Fruit fly (Drosophila melanogaster) whole organism, prepupa: ENCODE measurements around the gene wg.

Experiments used
- Blimp-1 ChIP-seq: fragments of 200-800 bp; sonication (Bioruptor generic); optimal IDR thresholded peaks from 3 replicates; lab custom pipeline; 2017; ENCODE audit warnings: missing biosample characterization, missing genetic modification characterization, mild to moderate bottlenecking, moderate library complexity, missing genetic modification reagents
- CG10631 ChIP-seq: fragments of 200-800 bp; sonication (Bioruptor generic); optimal IDR thresholded peaks from 2 replicates; lab custom pipeline; 2016; ENCODE audit warnings: missing biosample characterization, missing genetic modification characterization
- CG10669 ChIP-seq: fragments of 200-800 bp; sonication (Bioruptor generic); optimal IDR thresholded peaks from 3 replicates; lab custom pipeline; 2018; ENCODE audit warnings: missing biosample characterization, mild to moderate bottlenecking, missing genetic modification characterization, moderate library complexity
- CG11294 ChIP-seq: fragments of 200-800 bp; sonication (Bioruptor generic); IDR thresholded peaks from 2 replicates; pipeline ENCODE4 v1.3.6; 2022; ENCODE audit warnings: missing biosample characterization, missing genetic modification characterization
- CG11762 ChIP-seq: fragments of 200-800 bp; sonication (Bioruptor generic); optimal IDR thresholded peaks from 3 replicates; lab custom pipeline; 2016; ENCODE audit warnings: missing biosample characterization, missing genetic modification characterization; ENCODE audit not compliant: insufficient read depth
- CG15336 ChIP-seq: fragments of 200-800 bp; sonication (Bioruptor generic); IDR thresholded peaks from 2 replicates; pipeline ENCODE4 v1.3.6; 2022; ENCODE audit warnings: missing biosample characterization, missing genetic modification characterization
- CG1621 ChIP-seq: fragments of 200-800 bp; sonication (Bioruptor generic); optimal IDR thresholded peaks from 3 replicates; lab custom pipeline; 2018; ENCODE audit warnings: missing biosample characterization, mild to moderate bottlenecking, missing genetic modification characterization
- CG16779 ChIP-seq: fragments of 200-800 bp; sonication (Bioruptor generic); optimal IDR thresholded peaks from 3 replicates; lab custom pipeline; 2017; ENCODE audit warnings: missing biosample characterization, mild to moderate bottlenecking, missing genetic modification characterization
- CG31627 ChIP-seq: fragments of 200-800 bp; sonication (Bioruptor generic); optimal IDR thresholded peaks from 3 replicates; lab custom pipeline; 2016; ENCODE audit warnings: missing biosample characterization, missing genetic modification characterization
- CG32006 ChIP-seq: fragments of 200-800 bp; sonication (Bioruptor generic); optimal IDR thresholded peaks from 3 replicates; lab custom pipeline; 2017; ENCODE audit warnings: missing biosample characterization, mild to moderate bottlenecking, missing genetic modification characterization
- CG34406 ChIP-seq: fragments of 200-800 bp; sonication (Bioruptor generic); optimal IDR thresholded peaks from 3 replicates; lab custom pipeline; 2016; ENCODE audit warnings: missing biosample characterization, missing genetic modification characterization
- CG3919 ChIP-seq: fragments of 200-800 bp; sonication (Bioruptor generic); optimal IDR thresholded peaks from 3 replicates; lab custom pipeline; 2016; ENCODE audit warnings: missing biosample characterization, missing genetic modification characterization
- CG4318 ChIP-seq: fragments of 200-800 bp; sonication (Bioruptor generic); optimal IDR thresholded peaks from 3 replicates; lab custom pipeline; 2017; ENCODE audit warnings: missing biosample characterization, mild to moderate bottlenecking, missing genetic modification characterization
- CG6276 ChIP-seq: fragments of 200-800 bp; sonication (Bioruptor generic); optimal IDR thresholded peaks from 2 replicates; lab custom pipeline; 2017; ENCODE audit warnings: missing biosample characterization, mild to moderate bottlenecking, missing genetic modification characterization
- CG6792 ChIP-seq: fragments of 200-800 bp; sonication (Bioruptor generic); optimal IDR thresholded peaks from 3 replicates; lab custom pipeline; 2016; ENCODE audit warnings: missing biosample characterization, missing genetic modification characterization
- CG6854 ChIP-seq: fragments of 200-800 bp; sonication (Bioruptor generic); optimal IDR thresholded peaks from 2 replicates; lab custom pipeline; 2017; ENCODE audit warnings: missing biosample characterization, mild to moderate bottlenecking, missing genetic modification characterization
- CG7368 ChIP-seq: fragments of 200-800 bp; sonication (Bioruptor generic); optimal IDR thresholded peaks from 3 replicates; lab custom pipeline; 2016; ENCODE audit warnings: missing biosample characterization, missing genetic modification characterization
- CG8119 ChIP-seq: fragments of 200-800 bp; sonication (Bioruptor generic); IDR thresholded peaks from 3 replicates; pipeline ENCODE4 v1.3.6; 2022; ENCODE audit warnings: missing biosample characterization, missing genetic modification characterization
- CG8319 ChIP-seq: fragments of 200-800 bp; sonication (Bioruptor generic); optimal IDR thresholded peaks from 3 replicates; lab custom pipeline; 2016; ENCODE audit warnings: missing biosample characterization, missing genetic modification characterization
- CG8632 ChIP-seq: fragments of 200-800 bp; sonication (Bioruptor generic); optimal IDR thresholded peaks from 3 replicates; lab custom pipeline; 2016; ENCODE audit warnings: missing biosample characterization, missing genetic modification characterization
- CG9139 ChIP-seq: fragments of 200-800 bp; sonication (Bioruptor generic); optimal IDR thresholded peaks from 3 replicates; lab custom pipeline; 2017; ENCODE audit warnings: missing biosample characterization, mild to moderate bottlenecking, missing genetic modification characterization
- Eip75B ChIP-seq: fragments of 200-800 bp; sonication (Bioruptor generic); optimal IDR thresholded peaks from 3 replicates; lab custom pipeline; 2016; ENCODE audit warnings: missing biosample characterization, missing genetic modification characterization
- Eip78C ChIP-seq: fragments of 200-800 bp; sonication (Bioruptor generic); peaks from one replicate; lab custom pipeline; 2016; ENCODE audit warnings: missing biosample characterization, missing genetic modification characterization
- Eip93F ChIP-seq: fragments of 200-800 bp; sonication (Bioruptor generic); optimal IDR thresholded peaks from 2 replicates; lab custom pipeline; 2016; ENCODE audit warnings: missing biosample characterization, mild to moderate bottlenecking, missing genetic modification characterization
- Ets21C ChIP-seq: fragments of 200-800 bp; sonication (Bioruptor generic); optimal IDR thresholded peaks from 3 replicates; lab custom pipeline; 2016; ENCODE audit warnings: missing biosample characterization, missing genetic modification characterization
- Gug ChIP-seq: fragments of 200-800 bp; sonication (Bioruptor generic); IDR thresholded peaks from 2 replicates; pipeline ENCODE4 v1.3.6; 2022; ENCODE audit warnings: missing biosample characterization, missing genetic modification characterization
- Hr38 ChIP-seq: sonication (Bioruptor generic); optimal IDR thresholded peaks from 2 replicates; lab custom pipeline; 2016; ENCODE audit warnings: missing biosample characterization, missing genetic modification characterization
- Hr39 ChIP-seq: fragments of 200-800 bp; sonication (Bioruptor generic); optimal IDR thresholded peaks from 2 replicates; lab custom pipeline; 2016; ENCODE audit warnings: missing biosample characterization, missing genetic modification characterization
- Hr4 ChIP-seq: fragments of 200-800 bp; sonication (Bioruptor generic); optimal IDR thresholded peaks from 3 replicates; lab custom pipeline; 2016; ENCODE audit warnings: missing biosample characterization, missing genetic modification characterization
- Lpt ChIP-seq: fragments of 200-800 bp; sonication (Bioruptor generic); optimal IDR thresholded peaks from 3 replicates; lab custom pipeline; 2016; ENCODE audit warnings: missing biosample characterization, missing genetic modification characterization
- Met ChIP-seq: fragments of 200-800 bp; sonication (Bioruptor generic); optimal IDR thresholded peaks from 3 replicates; lab custom pipeline; 2016; ENCODE audit warnings: missing biosample characterization, missing genetic modification characterization
- OdsH ChIP-seq: fragments of 200-800 bp; sonication (Bioruptor generic); optimal IDR thresholded peaks from 3 replicates; lab custom pipeline; 2016; ENCODE audit warnings: missing biosample characterization, missing genetic modification characterization
- Smox ChIP-seq: fragments of 200-800 bp; sonication (Bioruptor generic); optimal IDR thresholded peaks from 3 replicates; lab custom pipeline; 2016; ENCODE audit warnings: missing biosample characterization, missing genetic modification characterization
- Sox14 ChIP-seq: fragments of 200-800 bp; sonication (Bioruptor generic); optimal IDR thresholded peaks from 3 replicates; lab custom pipeline; 2016; ENCODE audit warnings: missing biosample characterization, missing genetic modification characterization
- Sox15 ChIP-seq: fragments of 200-800 bp; sonication (Bioruptor generic); optimal IDR thresholded peaks from 3 replicates; lab custom pipeline; 2016; ENCODE audit warnings: missing biosample characterization, missing genetic modification characterization
- achi ChIP-seq: fragments of 200-800 bp; sonication (Bioruptor generic); optimal IDR thresholded peaks from 3 replicates; lab custom pipeline; 2016; ENCODE audit warnings: missing biosample characterization, missing genetic modification characterization
- cyc ChIP-seq: fragments of 200-800 bp; sonication (Bioruptor generic); optimal IDR thresholded peaks from 3 replicates; lab custom pipeline; 2016; ENCODE audit warnings: missing biosample characterization, missing genetic modification characterization
- dac ChIP-seq: fragments of 200-800 bp; sonication (Bioruptor generic); optimal IDR thresholded peaks from 2 replicates; lab custom pipeline; 2017; ENCODE audit warnings: missing biosample characterization, mild to moderate bottlenecking, missing genetic modification characterization
- dsx ChIP-seq: fragments of 200-800 bp; optimal IDR thresholded peaks from 3 replicates; lab custom pipeline; 2019; ENCODE audit warnings: missing biosample characterization, mild to moderate bottlenecking, missing genetic modification characterization, moderate library complexity; ENCODE audit not compliant: poor library complexity, severe bottlenecking
- esn ChIP-seq: fragments of 200-800 bp; sonication (Bioruptor generic); optimal IDR thresholded peaks from 2 replicates; lab custom pipeline; 2016; ENCODE audit warnings: missing biosample characterization, mild to moderate bottlenecking, missing genetic modification characterization, moderate library complexity
- fd59A ChIP-seq: fragments of 200-800 bp; sonication (Bioruptor generic); optimal IDR thresholded peaks from 2 replicates; lab custom pipeline; 2017; ENCODE audit warnings: missing biosample characterization, mild to moderate bottlenecking, missing genetic modification characterization, missing genetic modification reagents
- fd85E ChIP-seq: fragments of 200-800 bp; sonication (Bioruptor generic); optimal IDR thresholded peaks from 3 replicates; lab custom pipeline; 2016; ENCODE audit warnings: missing biosample characterization, missing genetic modification characterization
- fkh ChIP-seq: fragments of 200-800 bp; sonication (Bioruptor generic); optimal IDR thresholded peaks from 3 replicates; lab custom pipeline; 2017; ENCODE audit warnings: missing biosample characterization, mild to moderate bottlenecking, missing genetic modification characterization, moderate library complexity
- lz ChIP-seq: fragments of 200-800 bp; sonication (Bioruptor generic); optimal IDR thresholded peaks from 3 replicates; lab custom pipeline; 2016; ENCODE audit warnings: missing biosample characterization, missing genetic modification characterization
- net ChIP-seq: fragments of 200-800 bp; sonication (Bioruptor generic); optimal IDR thresholded peaks from 3 replicates; lab custom pipeline; 2016; ENCODE audit warnings: missing biosample characterization, missing genetic modification characterization
- salr ChIP-seq, 2 experiments: fragments of 200-800 bp; sonication (Bioruptor generic); optimal IDR thresholded peaks; 3 replicates each; lab custom pipeline; 2016 to 2018; ENCODE audit warnings: missing biosample characterization in 2 of 2, missing genetic modification characterization in 2 of 2, mild to moderate bottlenecking in 1 of 2
- spab ChIP-seq: fragments of 200-800 bp; sonication (Bioruptor generic); optimal IDR thresholded peaks from 2 replicates; lab custom pipeline; 2017; ENCODE audit warnings: missing biosample characterization, mild to moderate bottlenecking, missing genetic modification characterization, missing genetic modification reagents
- ss ChIP-seq, 2 experiments: fragments of 200-800 bp; sonication (Bioruptor generic); optimal IDR thresholded peaks; 2 replicates in 1 of 2; 3 replicates in 1 of 2; lab custom pipeline; 2017 to 2018; ENCODE audit warnings: mild to moderate bottlenecking in 2 of 2, missing biosample characterization in 2 of 2, missing genetic modification characterization in 2 of 2, moderate library complexity in 1 of 2
- svp ChIP-seq: fragments of 200-800 bp; sonication (Bioruptor generic); peaks from one replicate; lab custom pipeline; 2016; ENCODE audit warnings: missing biosample characterization, missing genetic modification characterization
- topi ChIP-seq: fragments of 200-800 bp; sonication (Bioruptor generic); optimal IDR thresholded peaks from 3 replicates; lab custom pipeline; 2016; ENCODE audit warnings: missing biosample characterization, missing genetic modification characterization
- vri ChIP-seq: fragments of 200-800 bp; sonication (Bioruptor generic); optimal IDR thresholded peaks from 3 replicates; lab custom pipeline; 2016; ENCODE audit warnings: missing biosample characterization, mild to moderate bottlenecking, missing genetic modification characterization

The wg gene

dm6 chr2L:7289880-7290279 lies 17.1 kb upstream of the wg start:
- TF ChIP-seq Eip78C (GFP tag; lab: Kevin White, UChicago) (peak; percentile 37), CG10631 (no peak), dsx (peak; percentile 69)

DNA sequence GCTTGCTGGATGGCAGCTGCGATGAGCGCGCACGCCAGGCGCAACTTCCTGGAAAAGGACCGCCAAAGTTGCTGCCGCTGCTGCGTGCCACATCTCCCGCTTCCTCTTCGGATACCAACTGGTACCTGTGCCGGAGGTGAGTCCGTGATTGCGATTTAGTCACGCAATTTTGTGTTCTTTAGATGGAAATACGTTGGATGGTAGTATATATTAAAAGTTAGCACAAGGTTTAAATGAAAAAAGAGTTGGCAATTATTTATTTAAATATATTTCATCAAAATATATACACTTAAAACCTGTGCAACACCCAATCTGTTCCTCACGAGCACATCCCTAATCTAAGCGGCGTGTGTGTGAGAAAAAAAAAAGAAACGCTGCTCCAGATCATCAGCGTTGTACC lies 16.4 kb upstream of the wg start:
- TF ChIP-seq Eip93F (GFP tag; lab: Kevin White, UChicago) (no peak), CG8319 (GFP tag; lab: Kevin White, UChicago) (no peak), Smox (GFP tag; lab: Kevin White, UChicago) (peak; percentile 14), Blimp-1 (GFP tag; lab: Kevin White, UChicago) (no peak), CG7368 (no peak), CG10631 (peak; percentile 40), vri (peak; percentile 8), Lpt (GFP tag; lab: Kevin White, UChicago) (no peak), esn (GFP tag; lab: Kevin White, UChicago) (peak; percentile 50), CG11762 (GFP tag; lab: Kevin White, UChicago) (no peak), Sox15 (no peak), CG8632 (GFP tag; lab: Kevin White, UChicago) (no peak), fd85E (no peak), dac (no peak), CG15336 (GFP tag; lab: Robert Waterston, UW) (no peak), lz (GFP tag; lab: Kevin White, UChicago) (no peak), Gug (GFP tag; lab: Robert Waterston, UW) (no peak), Sox14 (GFP tag; lab: Kevin White, UChicago) (peak; percentile 2), fkh (GFP tag; lab: Kevin White, UChicago) (no peak), topi (GFP tag; lab: Kevin White, UChicago) (no peak), CG34406 (GFP tag; lab: Kevin White, UChicago) (no peak), Ets21C (GFP tag; lab: Kevin White, UChicago) (no peak), achi (peak; percentile 9), CG4318 (GFP tag; lab: Kevin White, UChicago) (no peak), OdsH (peak; percentile 47), spab (no peak), CG31627 (GFP tag; lab: Kevin White, UChicago) (no peak), CG6276 (GFP tag; lab: Kevin White, UChicago) (no peak), dsx (no peak), ss (GFP tag; optimal IDR thresholded peaks at IDR 0.05; lab: Kevin White, UChicago) (peak in 1 of 2 experiments; percentile 65), salr (GFP tag; optimal IDR thresholded peaks at IDR 0.05; lab: Kevin White, UChicago) (no peak), CG10669 (GFP tag; lab: Kevin White, UChicago) (no peak), CG32006 (GFP tag; lab: Kevin White, UChicago) (peak; percentile 26), cyc (GFP tag; lab: Kevin White, UChicago) (no peak), fd59A (peak; percentile 15), Hr4 (GFP tag; lab: Kevin White, UChicago) (no peak), Eip75B (no peak), CG3919 (peak; percentile 33), Eip78C (GFP tag; lab: Kevin White, UChicago) (peak; percentile 71), Hr38 (GFP tag; lab: Kevin White, UChicago) (no peak), CG9139 (no peak), CG1621 (tag; lab: Kevin White, UChicago) (no peak), svp (GFP tag; lab: Kevin White, UChicago) (peak; percentile 70), net (GFP tag; lab: Kevin White, UChicago) (no peak), CG6792 (GFP tag; lab: Kevin White, UChicago) (no peak), CG16779 (tag; lab: Kevin White, UChicago) (no peak), Hr39 (GFP tag; lab: Kevin White, UChicago) (no peak), Met (GFP tag; lab: Kevin White, UChicago) (no peak), CG6854 (GFP tag; lab: Kevin White, UChicago) (no peak), CG11294 (GFP tag; lab: Robert Waterston, UW) (no peak), CG8119 (GFP tag; lab: Robert Waterston, UW) (peak; percentile 25; the same call in 1 of the 3 replicates)
